Fruit fly (Drosophila melanogaster) whole organism, pupa: ENCODE results near the gene trc.

Experiments used
- CG10348 ChIP-seq: fragments of 200-800 bp; sonication (Bioruptor generic); IDR thresholded peaks from 2 replicates; pipeline ENCODE4 v1.3.6; 2022; ENCODE audit warnings: missing biosample characterization, missing genetic modification characterization
- CG12605 ChIP-seq: fragments of 200-800 bp; sonication (Bioruptor generic); IDR thresholded peaks from 2 replicates; pipeline ENCODE4 v1.3.6; 2022; ENCODE audit warnings: missing biosample characterization, missing genetic modification characterization
- CG13204 ChIP-seq: fragments of 200-800 bp; sonication (Bioruptor generic); optimal IDR thresholded peaks from 2 replicates; lab custom pipeline; 2018; ENCODE audit warnings: missing biosample characterization, mild to moderate bottlenecking, missing genetic modification characterization, moderate library complexity
- CG14655 ChIP-seq: fragments of 200-800 bp; sonication (Bioruptor generic); optimal IDR thresholded peaks from 3 replicates; lab custom pipeline; 2017; ENCODE audit warnings: mild to moderate bottlenecking, missing biosample characterization, missing genetic modification reagents, missing genetic modification characterization
- CG15710 ChIP-seq: fragments of 200-800 bp; sonication (Bioruptor generic); optimal IDR thresholded peaks from 2 replicates; lab custom pipeline; 2018; ENCODE audit warnings: missing biosample characterization, mild to moderate bottlenecking, missing genetic modification characterization, moderate library complexity
- CG17806 ChIP-seq: fragments of 200-800 bp; sonication (Bioruptor generic); optimal IDR thresholded peaks from 2 replicates; lab custom pipeline; 2018; ENCODE audit warnings: missing biosample characterization, mild to moderate bottlenecking, missing genetic modification characterization, moderate library complexity
- CG32121 ChIP-seq: fragments of 200-800 bp; sonication (Bioruptor generic); IDR thresholded peaks from 2 replicates; pipeline ENCODE4 v1.3.6; 2022; ENCODE audit warnings: missing biosample characterization, missing genetic modification characterization
- CG34367 ChIP-seq: fragments of 200-800 bp; sonication (Bioruptor generic); optimal IDR thresholded peaks from 2 replicates; lab custom pipeline; 2018; ENCODE audit warnings: missing biosample characterization, mild to moderate bottlenecking, missing genetic modification characterization
- CG4496 ChIP-seq: fragments of 200-800 bp; sonication (Bioruptor generic); IDR thresholded peaks from 3 replicates; pipeline ENCODE4 v1.3.6; 2022; ENCODE audit warnings: missing biosample characterization, missing genetic modification characterization
- CG8159 ChIP-seq: fragments of 200-800 bp; sonication (Bioruptor generic); optimal IDR thresholded peaks from 3 replicates; lab custom pipeline; 2018; ENCODE audit warnings: missing biosample characterization, mild to moderate bottlenecking, missing genetic modification characterization, moderate library complexity
- CG8301 ChIP-seq: fragments of 200-800 bp; sonication (Bioruptor generic); optimal IDR thresholded peaks from 2 replicates; lab custom pipeline; 2018; ENCODE audit warnings: missing biosample characterization, mild to moderate bottlenecking, missing genetic modification characterization
- CG9948 ChIP-seq: fragments of 200-800 bp; sonication (Bioruptor generic); optimal IDR thresholded peaks from 2 replicates; lab custom pipeline; 2018; ENCODE audit warnings: missing biosample characterization, mild to moderate bottlenecking, missing genetic modification characterization, moderate library complexity
- D1 ChIP-seq: fragments of 200-800 bp; sonication (Bioruptor generic); optimal IDR thresholded peaks from 2 replicates; lab custom pipeline; 2018; ENCODE audit warnings: missing biosample characterization, mild to moderate bottlenecking, missing genetic modification characterization, moderate library complexity
- EcR ChIP-seq: fragments of 200-800 bp; sonication (Bioruptor generic); optimal IDR thresholded peaks from 3 replicates; lab custom pipeline; 2019; ENCODE audit warnings: missing biosample characterization, missing genetic modification characterization, mild to moderate bottlenecking, moderate library complexity, missing genetic modification reagents
- Ets98B ChIP-seq: fragments of 200-800 bp; sonication (Bioruptor generic); IDR thresholded peaks from 2 replicates; pipeline ENCODE4 v1.3.6; 2022; ENCODE audit warnings: missing biosample characterization, missing genetic modification characterization
- Pif1A ChIP-seq: fragments of 200-800 bp; sonication (Bioruptor generic); optimal IDR thresholded peaks from 3 replicates; lab custom pipeline; 2016; ENCODE audit warnings: missing biosample characterization, missing genetic modification characterization
- Pif1B ChIP-seq: fragments of 200-800 bp; sonication (Bioruptor generic); optimal IDR thresholded peaks from 3 replicates; lab custom pipeline; 2016; ENCODE audit warnings: missing biosample characterization, missing genetic modification characterization
- Snoo ChIP-seq: fragments of 200-800 bp; sonication (Bioruptor generic); optimal IDR thresholded peaks from 3 replicates; lab custom pipeline; 2017; ENCODE audit warnings: missing biosample characterization, mild to moderate bottlenecking, missing genetic modification characterization, inconsistent platforms
- fd96Ca ChIP-seq: fragments of 200-800 bp; sonication (Bioruptor generic); IDR thresholded peaks from 3 replicates; pipeline ENCODE4 v1.3.6; 2022; ENCODE audit warnings: missing biosample characterization, missing genetic modification characterization
- gl ChIP-seq: fragments of 200-800 bp; sonication (Bioruptor generic); optimal IDR thresholded peaks from 2 replicates; lab custom pipeline; 2018; ENCODE audit warnings: missing biosample characterization, mild to moderate bottlenecking, missing genetic modification characterization
- rn ChIP-seq: fragments of 200-800 bp; sonication (Bioruptor generic); IDR thresholded peaks from 2 replicates; pipeline ENCODE4 v1.3.6; 2022; ENCODE audit warnings: missing biosample characterization, missing genetic modification characterization

Gene trc

dm6 chr3L:19791688-19792073, 42.4 kb downstream of the trc start:
- peak; percentile 52; the same call in 1 of the 3 replicates for TF ChIP-seq CG4496 (GFP tag; lab: Robert Waterston, UW)
- no peak for TF ChIP-seq Pif1B (GFP tag; lab: Kevin White, UChicago)
- TF ChIP-seq CG13204: peak; percentile 94
- no peak for TF ChIP-seq CG32121 (GFP tag; lab: Robert Waterston, UW)
- TF ChIP-seq fd96Ca (GFP tag; lab: Robert Waterston, UW): 0 out of 3 replicates have a peak, but pooled peaks have one; percentile 5
- TF ChIP-seq Snoo (tag; lab: Kevin White, UChicago): no peak
- peak; percentile 20 for TF ChIP-seq EcR (GFP tag; lab: Kevin White, UChicago)

- TF ChIP-seq D1 (tag; lab: Kevin White, UChicago) (no peak), CG8301 (tag; lab: Kevin White, UChicago) (peak; percentile 63), CG17806 (tag; lab: Kevin White, UChicago) (peak; percentile 48), CG12605 (GFP tag; lab: Robert Waterston, UW) (peak; percentile 37; the same call in 1 of the 2 replicates), fd96Ca (GFP tag; lab: Robert Waterston, UW) (peak; percentile 47; the same call in 2 of the 3 replicates), rn (GFP tag; lab: Robert Waterston, UW) (no peak), CG4496 (GFP tag; lab: Robert Waterston, UW) (peak; percentile 38; the same call in 1 of the 3 replicates), Ets98B (no peak; the same call in 1 of the 2 replicates), Snoo (tag; lab: Kevin White, UChicago) (peak; percentile 58), CG32121 (GFP tag; lab: Robert Waterston, UW) (peak; percentile 14; the same call in 1 of the 2 replicates), CG14655 (GFP tag; lab: Kevin White, UChicago) (peak; percentile 74), Pif1B (GFP tag; lab: Kevin White, UChicago) (peak; percentile 13), CG13204 (no peak), CG34367 (tag; lab: Kevin White, UChicago) (peak; percentile 55), gl (tag; lab: Kevin White, UChicago) (no peak), CG8159 (peak; percentile 74), Pif1A (GFP tag; lab: Kevin White, UChicago) (peak; percentile 27), EcR (GFP tag; lab: Kevin White, UChicago) (no peak), CG9948 (tag; lab: Kevin White, UChicago) (peak; percentile 54), CG10348 (no peak), CG15710 (tag; lab: Kevin White, UChicago) (peak; percentile 61)
Measured at dm6 chr3L:19790929-19791687, 43.0 kb downstream of the trc start.

dm6 chr3L:19790564-19790928, 43.6 kb downstream of the trc start:
- TF ChIP-seq CG12605 (GFP tag; lab: Robert Waterston, UW): no peak
- TF ChIP-seq CG15710 (tag; lab: Kevin White, UChicago): no peak
- TF ChIP-seq CG9948 (tag; lab: Kevin White, UChicago): no peak
- TF ChIP-seq Pif1B (GFP tag; lab: Kevin White, UChicago): no peak
- TF ChIP-seq CG4496 (GFP tag; lab: Robert Waterston, UW): no peak
- TF ChIP-seq Pif1A (GFP tag; lab: Kevin White, UChicago): no peak
- no peak for TF ChIP-seq gl (tag; lab: Kevin White, UChicago)
- no peak for TF ChIP-seq CG14655 (GFP tag; lab: Kevin White, UChicago)
- TF ChIP-seq Snoo (tag; lab: Kevin White, UChicago): no peak
- TF ChIP-seq Ets98B: no peak
- TF ChIP-seq CG13204: no peak
- no peak for TF ChIP-seq CG32121 (GFP tag; lab: Robert Waterston, UW)
- TF ChIP-seq CG8159: no peak
- no peak for TF ChIP-seq CG8301 (tag; lab: Kevin White, UChicago)
- no peak for TF ChIP-seq CG10348
- no peak for TF ChIP-seq D1 (tag; lab: Kevin White, UChicago)
- no peak for TF ChIP-seq CG17806 (tag; lab: Kevin White, UChicago)
- TF ChIP-seq CG34367 (tag; lab: Kevin White, UChicago): no peak
- TF ChIP-seq, all 21 proteins: peak for 0

- TF ChIP-seq CG32121 (GFP tag; lab: Robert Waterston, UW): 0 out of 2 replicates have a peak, but pooled peaks have one; percentile 20
- no peak for TF ChIP-seq rn (GFP tag; lab: Robert Waterston, UW)
- no peak for TF ChIP-seq D1 (tag; lab: Kevin White, UChicago)
- no peak for TF ChIP-seq CG8159
- TF ChIP-seq gl (tag; lab: Kevin White, UChicago): no peak
- TF ChIP-seq, all 21 proteins: peak for 1
Measured at dm6 chr3L:19787632-19788031, 46.5 kb downstream of the trc start.
